Fruit fly (Drosophila melanogaster) whole organism, embryonic: ENCODE data around the gene CG34398.

Experiments
- Adf1 ChIP-seq: fragments of 200-800 bp; sonication (Bioruptor generic); IDR thresholded peaks from 2 replicates; pipeline ENCODE4 v1.3.6; 2022; ENCODE audit warnings: missing biosample characterization, missing genetic modification characterization
- CG10147 ChIP-seq: fragments of 200-800 bp; sonication (Bioruptor generic); optimal IDR thresholded peaks from 2 replicates; lab custom pipeline; 2019; ENCODE audit warnings: missing biosample characterization, mild to moderate bottlenecking, missing genetic modification characterization, moderate library complexity
- CG10209 ChIP-seq: fragments of 200-800 bp; sonication (Bioruptor generic); optimal IDR thresholded peaks from 3 replicates; lab custom pipeline; 2017; ENCODE audit warnings: missing biosample characterization, mild to moderate bottlenecking, missing genetic modification characterization, missing genetic modification reagents
- CG11695 ChIP-seq: fragments of 200-800 bp; sonication (Bioruptor generic); IDR thresholded peaks from 3 replicates; pipeline ENCODE4 v1.3.6; 2022; ENCODE audit warnings: missing biosample characterization, missing genetic modification characterization
- CG1233 ChIP-seq: fragments of 200-800 bp; sonication (Bioruptor generic); optimal IDR thresholded peaks from 4 replicates; lab custom pipeline; 2018; ENCODE audit warnings: missing biosample characterization, mild to moderate bottlenecking, missing genetic modification characterization
- CG12391 ChIP-seq: fragments of 200-800 bp; sonication (Bioruptor generic); optimal IDR thresholded peaks from 3 replicates; lab custom pipeline; 2018; ENCODE audit warnings: missing biosample characterization, mild to moderate bottlenecking, missing genetic modification characterization, moderate library complexity
- CG14014 ChIP-seq: fragments of 200-800 bp; sonication (Bioruptor generic); IDR thresholded peaks from 2 replicates; pipeline ENCODE4 v1.3.6; 2022; ENCODE audit warnings: missing biosample characterization, missing genetic modification characterization
- CG14441 ChIP-seq: fragments of 200-800 bp; sonication (Bioruptor generic); IDR thresholded peaks from 2 replicates; pipeline ENCODE4 v1.3.6; 2022; ENCODE audit warnings: missing biosample characterization, missing genetic modification characterization
- CG15601 ChIP-seq: fragments of 200-800 bp; sonication (Bioruptor generic); optimal IDR thresholded peaks from 3 replicates; lab custom pipeline; 2019; ENCODE audit warnings: missing biosample characterization, mild to moderate bottlenecking, missing genetic modification characterization, moderate library complexity
- CG18262 ChIP-seq: fragments of 200-800 bp; optimal IDR thresholded peaks from 3 replicates; lab custom pipeline; 2019; ENCODE audit warnings: missing biosample characterization, mild to moderate bottlenecking, missing genetic modification characterization, moderate library complexity
- CG2116 ChIP-seq: fragments of 200-800 bp; sonication (Bioruptor generic); optimal IDR thresholded peaks from 3 replicates; lab custom pipeline; 2018; ENCODE audit warnings: missing biosample characterization, mild to moderate bottlenecking, missing genetic modification characterization
- CG3163 ChIP-seq: fragments of 200-800 bp; sonication (Bioruptor generic); optimal IDR thresholded peaks from 3 replicates; lab custom pipeline; 2016; ENCODE audit warnings: missing biosample characterization, missing genetic modification characterization
- CG32532 ChIP-seq: fragments of 200-800 bp; sonication (Bioruptor generic); IDR thresholded peaks from 2 replicates; pipeline ENCODE4 v1.3.6; 2022; ENCODE audit warnings: missing biosample characterization, missing genetic modification characterization
- CG4404 ChIP-seq: fragments of 200-800 bp; sonication (Bioruptor generic); IDR thresholded peaks from 2 replicates; pipeline ENCODE4 v1.3.6; 2022; ENCODE audit warnings: missing biosample characterization, missing genetic modification characterization
- CG6272 ChIP-seq: fragments of 200-800 bp; sonication (Bioruptor generic); IDR thresholded peaks from 2 replicates; pipeline ENCODE4 v1.3.6; 2022; ENCODE audit warnings: missing biosample characterization, missing genetic modification characterization
- CG9817 ChIP-seq: fragments of 200-800 bp; sonication (Bioruptor generic); optimal IDR thresholded peaks from 2 replicates; lab custom pipeline; 2018; ENCODE audit warnings: missing biosample characterization, mild to moderate bottlenecking, missing genetic modification characterization, moderate library complexity
- Camta ChIP-seq: fragments of 200-800 bp; sonication (Bioruptor generic); optimal IDR thresholded peaks from 2 replicates; lab custom pipeline; 2016; ENCODE audit warnings: missing biosample characterization, missing genetic modification characterization
- Chrac-16 ChIP-seq: fragments of 200-800 bp; sonication (Bioruptor generic); optimal IDR thresholded peaks from 3 replicates; lab custom pipeline; 2016; ENCODE audit warnings: missing biosample characterization, missing genetic modification characterization
- Dek ChIP-seq: fragments of 200-800 bp; sonication (Bioruptor generic); optimal IDR thresholded peaks from 3 replicates; lab custom pipeline; 2019; ENCODE audit warnings: missing biosample characterization, mild to moderate bottlenecking, missing genetic modification characterization, moderate library complexity
- Drgx ChIP-seq: fragments of 200-800 bp; sonication (Bioruptor generic); IDR thresholded peaks from 2 replicates; pipeline ENCODE4 v1.3.6; 2022; ENCODE audit warnings: missing biosample characterization, missing genetic modification characterization
- Hey ChIP-seq: fragments of 200-800 bp; sonication (Bioruptor generic); optimal IDR thresholded peaks from 3 replicates; lab custom pipeline; 2018; ENCODE audit warnings: missing biosample characterization, mild to moderate bottlenecking, missing genetic modification characterization
- Hmr ChIP-seq: fragments of 200-800 bp; sonication (Bioruptor generic); optimal IDR thresholded peaks from 3 replicates; lab custom pipeline; 2017; ENCODE audit warnings: mild to moderate bottlenecking, missing biosample characterization, missing genetic modification reagents, missing genetic modification characterization
- Meics ChIP-seq: fragments of 200-800 bp; sonication (Bioruptor generic); optimal IDR thresholded peaks from 2 replicates; lab custom pipeline; 2017; ENCODE audit warnings: missing biosample characterization, mild to moderate bottlenecking, missing genetic modification characterization
- Oli ChIP-seq: fragments of 200-800 bp; sonication (Bioruptor generic); optimal IDR thresholded peaks from 2 replicates; lab custom pipeline; 2018; ENCODE audit warnings: missing biosample characterization, mild to moderate bottlenecking, missing genetic modification characterization, moderate library complexity
- Taf1 ChIP-seq: fragments of 200-800 bp; sonication (Bioruptor generic); IDR thresholded peaks from 2 replicates; pipeline ENCODE4 v1.3.6; 2022; ENCODE audit warnings: missing biosample characterization, missing genetic modification characterization
- Tbp ChIP-seq: fragments of >200 bp; optimal IDR thresholded peaks from 2 replicates; lab custom pipeline; 2018; ENCODE audit warnings: missing biosample characterization, missing genetic modification characterization
- Xrp1 ChIP-seq: fragments of 200-800 bp; sonication (Bioruptor generic); IDR thresholded peaks from 2 replicates; pipeline ENCODE4 v1.3.6; 2022; ENCODE audit warnings: missing biosample characterization, missing genetic modification characterization
- ap ChIP-seq: fragments of 200-800 bp; sonication (Bioruptor generic); IDR thresholded peaks from 2 replicates; pipeline ENCODE4 v1.3.6; 2022; ENCODE audit warnings: missing biosample characterization, missing genetic modification characterization
- ase ChIP-seq: fragments of 200-800 bp; sonication (Bioruptor generic); IDR thresholded peaks from 3 replicates; pipeline ENCODE4 v1.3.6; 2022; ENCODE audit warnings: missing biosample characterization, missing genetic modification characterization
- btn ChIP-seq: fragments of 200-800 bp; sonication (Bioruptor generic); optimal IDR thresholded peaks from 2 replicates; lab custom pipeline; 2016; ENCODE audit warnings: missing biosample characterization, missing genetic modification characterization
- dmrt11E ChIP-seq: fragments of 200-800 bp; sonication (Bioruptor generic); optimal IDR thresholded peaks from 3 replicates; lab custom pipeline; 2018; ENCODE audit warnings: missing biosample characterization, mild to moderate bottlenecking, missing genetic modification characterization, moderate library complexity
- fru ChIP-seq: fragments of >200 bp; optimal IDR thresholded peaks from 2 replicates; lab custom pipeline; 2017
- gfzf ChIP-seq: fragments of 200-800 bp; sonication (Bioruptor generic); optimal IDR thresholded peaks from 2 replicates; lab custom pipeline; 2016; ENCODE audit warnings: missing biosample characterization, mild to moderate bottlenecking, missing genetic modification characterization, moderate library complexity
- gro ChIP-seq: fragments of 200-800 bp; sonication (Bioruptor generic); optimal IDR thresholded peaks from 2 replicates; lab custom pipeline; 2016; ENCODE audit warnings: missing biosample characterization, missing genetic modification characterization
- hbn ChIP-seq: fragments of 200-800 bp; sonication (Bioruptor generic); IDR thresholded peaks from 2 replicates; pipeline ENCODE4 v1.3.6; 2022; ENCODE audit warnings: missing biosample characterization, missing genetic modification characterization; ENCODE audit not compliant: partially characterized antibody
- lmd ChIP-seq: fragments of 200-800 bp; sonication (Bioruptor generic); IDR thresholded peaks from 2 replicates; pipeline ENCODE4 v1.3.6; 2022; ENCODE audit warnings: missing biosample characterization, missing genetic modification characterization
- mirr ChIP-seq: fragments of 200-800 bp; sonication (Bioruptor generic); optimal IDR thresholded peaks from 3 replicates; lab custom pipeline; 2018; ENCODE audit warnings: missing biosample characterization, mild to moderate bottlenecking, missing genetic modification characterization
- nau ChIP-seq: fragments of 200-800 bp; sonication (Bioruptor generic); optimal IDR thresholded peaks from 3 replicates; lab custom pipeline; 2017; ENCODE audit warnings: missing biosample characterization, mild to moderate bottlenecking, missing genetic modification characterization, missing genetic modification reagents
- nmo ChIP-seq: fragments of 200-800 bp; sonication (Bioruptor generic); optimal IDR thresholded peaks from 2 replicates; lab custom pipeline; 2018; ENCODE audit warnings: missing biosample characterization, mild to moderate bottlenecking, missing genetic modification characterization, moderate library complexity
- nom ChIP-seq: fragments of 200-800 bp; sonication (Bioruptor generic); optimal IDR thresholded peaks from 2 replicates; lab custom pipeline; 2017; ENCODE audit warnings: missing biosample characterization, missing genetic modification characterization, mild to moderate bottlenecking, moderate library complexity, missing genetic modification reagents
- otp ChIP-seq: fragments of 200-800 bp; sonication (Bioruptor generic); IDR thresholded peaks from 3 replicates; pipeline ENCODE4, ENCODE4 v1.3.6; 2022; ENCODE audit warnings: missing biosample characterization, missing genetic modification characterization
- prd ChIP-seq, 3 experiments: fragments of >200 bp in 2 of 3; fragments of 200-800 bp in 1 of 3; sonication (Bioruptor generic) in 1 of 3; optimal IDR thresholded peaks in 2 of 3; IDR thresholded peaks in 1 of 3; 2 replicates in 2 of 3; 3 replicates in 1 of 3; pipeline versions ENCODE4 v1.3.6 to Lab custom; 2017 to 2022; ENCODE audit warnings: missing biosample characterization in 1 of 3, missing genetic modification characterization in 1 of 3
- ranshi ChIP-seq: fragments of 200-800 bp; sonication (Bioruptor generic); IDR thresholded peaks from 2 replicates; pipeline ENCODE4 v1.3.6; 2022; ENCODE audit warnings: missing biosample characterization, missing genetic modification characterization
- ro ChIP-seq: fragments of 200-800 bp; sonication (Bioruptor generic); IDR thresholded peaks from 2 replicates; pipeline ENCODE4 v1.3.6; 2022; ENCODE audit warnings: missing biosample characterization, missing genetic modification characterization
- sens ChIP-seq: fragments of 200-800 bp; sonication (Bioruptor generic); peaks from one replicate; lab custom pipeline; 2016; ENCODE audit warnings: missing biosample characterization, missing genetic modification characterization
- seq ChIP-seq: fragments of 200-800 bp; sonication (Bioruptor generic); IDR thresholded peaks from 2 replicates; pipeline ENCODE4 v1.3.6; 2022; ENCODE audit warnings: missing biosample characterization, missing genetic modification characterization
- stc ChIP-seq: fragments of 200-800 bp; sonication (Bioruptor generic); IDR thresholded peaks from 2 replicates; pipeline ENCODE4 v1.3.6; 2022; ENCODE audit warnings: missing biosample characterization, missing genetic modification characterization
- tin ChIP-seq: fragments of 200-800 bp; sonication (Bioruptor generic); optimal IDR thresholded peaks from 3 replicates; lab custom pipeline; 2016; ENCODE audit warnings: missing biosample characterization, missing genetic modification characterization
- usp ChIP-seq: fragments of >200 bp; optimal IDR thresholded peaks from 2 replicates; lab custom pipeline; 2017; ENCODE audit warnings: missing biosample characterization, missing genetic modification characterization
- zen ChIP-seq: fragments of 200-800 bp; sonication (Bioruptor generic); optimal IDR thresholded peaks from 3 replicates; lab custom pipeline; 2018; ENCODE audit warnings: missing biosample characterization, mild to moderate bottlenecking, missing genetic modification characterization, moderate library complexity

Gene CG34398

dm6 chr2L:8958046-8958497 lies 59.5 kb downstream of the CG34398 start (continued):
- peak; percentile 97 for TF ChIP-seq CG18262 (tag; lab: Kevin White, UChicago)
- TF ChIP-seq Camta (GFP tag; lab: Kevin White, UChicago): peak; percentile 98
- TF ChIP-seq ro (GFP tag; lab: Robert Waterston, UW): peak; percentile 96
- TF ChIP-seq nom (GFP tag; lab: Kevin White, UChicago): no peak
- TF ChIP-seq CG1233 (GFP tag; lab: Kevin White, UChicago): peak; percentile 89
- peak; percentile 99 for TF ChIP-seq ranshi (GFP tag; lab: Robert Waterston, UW)
- TF ChIP-seq CG2116 (GFP tag; lab: Kevin White, UChicago): peak; percentile 80
- no peak for TF ChIP-seq prd (optimal IDR thresholded peaks at IDR 0.05; lab: Kevin White, UChicago)
- peak; percentile 99 for TF ChIP-seq prd (GFP tag; IDR thresholded peaks at IDR 0.05; lab: Robert Waterston, UW)
- peak; percentile 99 for TF ChIP-seq seq (GFP tag; lab: Robert Waterston, UW)
- TF ChIP-seq fru (lab: Kevin White, UChicago): no peak
- TF ChIP-seq hbn (GFP tag; lab: Robert Waterston, UW): no peak; the same call in 1 of the 2 replicates
- peak; percentile 78 for TF ChIP-seq Taf1
- TF ChIP-seq usp (GFP tag; lab: Kevin White, UChicago): no peak
- TF ChIP-seq CG10147 (GFP tag; lab: Kevin White, UChicago): peak; percentile 81
- TF ChIP-seq ase (GFP tag; lab: Robert Waterston, UW): peak; percentile 96
- peak; percentile 97 for TF ChIP-seq otp (GFP tag; lab: Robert Waterston, UW)
- peak; percentile 44 for TF ChIP-seq Hey (tag; lab: Kevin White, UChicago)
- no peak for TF ChIP-seq Tbp (GFP tag; lab: Kevin White, UChicago)

DNA sequence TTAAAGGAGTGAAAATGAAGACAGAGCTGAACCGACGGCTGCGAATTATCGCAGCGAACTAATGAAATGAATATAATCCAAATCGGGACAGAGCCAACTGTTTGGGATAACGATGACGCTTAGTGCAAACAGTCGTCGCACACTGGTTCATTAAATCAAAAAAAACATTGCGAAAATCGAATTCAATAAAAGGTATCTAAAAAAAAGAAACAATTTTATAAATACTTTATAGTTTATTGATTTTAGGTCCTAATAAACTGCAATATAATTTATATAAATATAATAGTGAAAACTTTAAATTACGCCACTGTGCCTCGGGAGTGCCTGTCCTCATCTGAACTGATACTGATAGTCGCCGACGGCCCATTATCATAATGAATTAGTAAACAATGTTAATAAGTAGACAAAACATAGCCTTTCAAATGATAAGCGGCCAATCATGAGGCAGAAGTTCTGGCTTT lies 60.4 kb downstream of the CG34398 start, which contains the start of gene CG31886:
CG31886 (minus strand) TSS at position 51 of the 461 bp plus-strand sequence.
- TF ChIP-seq CG9817 (no peak), Oli (tag; lab: Kevin White, UChicago) (peak; percentile 7), CG6272 (GFP tag; lab: Robert Waterston, UW) (no peak), Meics (GFP tag; lab: Kevin White, UChicago) (peak; percentile 30), Xrp1 (GFP tag; lab: Robert Waterston, UW) (peak; percentile 55; the same call in 1 of the 2 replicates), CG10209 (GFP tag; lab: Kevin White, UChicago) (peak; percentile 3), dmrt11E (tag; lab: Kevin White, UChicago) (peak; percentile 70), nau (GFP tag; lab: Kevin White, UChicago) (no peak), lmd (peak; percentile 31; the same call in 1 of the 2 replicates), Adf1 (GFP tag; lab: Robert Waterston, UW) (no peak; the same call in 1 of the 2 replicates), CG14014 (GFP tag; lab: Robert Waterston, UW) (peak; percentile 44), sens (GFP tag; lab: Kevin White, UChicago) (peak; percentile 78), CG4404 (GFP tag; lab: Robert Waterston, UW) (no peak; the same call in 1 of the 2 replicates), stc (GFP tag; lab: Robert Waterston, UW) (0 out of 2 replicates have a peak, but pooled peaks have one; percentile 52), ap (0 out of 2 replicates have a peak, but pooled peaks have one; percentile 14), CG14441 (GFP tag; lab: Robert Waterston, UW) (peak; percentile 32; the same call in 1 of the 2 replicates), CG11695 (GFP tag; lab: Robert Waterston, UW) (0 out of 3 replicates have a peak, but pooled peaks have one; percentile 36), Hmr (GFP tag; lab: Kevin White, UChicago) (peak; percentile 13), CG32532 (GFP tag; lab: Robert Waterston, UW) (peak; percentile 43; the same call in 1 of the 2 replicates), Drgx (GFP tag; lab: Robert Waterston, UW) (peak; percentile 84), gfzf (GFP tag; lab: Kevin White, UChicago) (no peak), zen (tag; lab: Kevin White, UChicago) (peak; percentile 6), CG15601 (tag; lab: Kevin White, UChicago) (peak; percentile 8), btn (GFP tag; lab: Kevin White, UChicago) (no peak), nmo (GFP tag; lab: Kevin White, UChicago) (peak; percentile 15), mirr (GFP tag; lab: Kevin White, UChicago) (peak; percentile 13), Dek (tag; lab: Kevin White, UChicago) (peak; percentile 8), gro (GFP tag; lab: Kevin White, UChicago) (no peak), Chrac-16 (GFP tag; lab: Kevin White, UChicago) (peak; percentile 2), CG12391 (peak; percentile 21), tin (GFP tag; lab: Kevin White, UChicago) (peak; percentile 4), CG3163 (GFP tag; lab: Kevin White, UChicago) (no peak)
